Worm (Caenorhabditis elegans): ENCODE measurements around the gene nol-56.

nol-56 gene

ce11 chrV:10379293-10379692 is 26.5 kb upstream of the nol-56 start, which contains the start of gene AC3.12 (continued):
- no peak for TF ChIP-seq F37D6.2 (tag; optimal IDR thresholded peaks at IDR 0.05)
- TF ChIP-seq attf-4 (tag; optimal IDR thresholded peaks at IDR 0.05) = no peak
- TF ChIP-seq cey-2 (tag; optimal IDR thresholded peaks at IDR 0.05; ENCODE audit: borderline replicate concordance, insufficient read depth) = no peak

- no peak for TF ChIP-seq nhr-10 (tag; optimal IDR thresholded peaks at IDR 0.05)
- no peak for TF ChIP-seq Y5F2A.4 (GFP tag; optimal IDR thresholded peaks at IDR 0.05)
- no peak for TF ChIP-seq nhr-77 (tag; optimal IDR thresholded peaks at IDR 0.05)
- no peak for TF ChIP-seq lim-7 (GFP tag; IDR thresholded peaks at IDR 0.05)
- no peak for TF ChIP-seq daf-16 (GFP tag; optimal IDR thresholded peaks at IDR 0.05)
- peak; percentile 43 for TF ChIP-seq daf-16 (tag; optimal IDR thresholded peaks at IDR 0.05)
- TF ChIP-seq dmd-6 (GFP tag; IDR thresholded peaks at IDR 0.05) = no peak
- peak; percentile 5 for TF ChIP-seq dve-1 (tag; optimal IDR thresholded peaks at IDR 0.05; ENCODE audit: insufficient read depth)
- peak; percentile 34 for TF ChIP-seq pqm-1 (tag; optimal IDR thresholded peaks at IDR 0.05)
- no peak for TF ChIP-seq nhr-48 (tag; optimal IDR thresholded peaks at IDR 0.05)
- TF ChIP-seq nhr-28 (tag; optimal IDR thresholded peaks at IDR 0.05) = peak; percentile 79
- TF ChIP-seq nhr-11 (tag; optimal IDR thresholded peaks at IDR 0.05) = no peak
- TF ChIP-seq unc-62 (GFP tag; optimal IDR thresholded peaks at IDR 0.05 in 1 of 2) = no peak
- no peak for TF ChIP-seq unc-62 (tag; optimal IDR thresholded peaks at IDR 0.05)
- TF ChIP-seq lin-38 (GFP tag; IDR thresholded peaks at IDR 0.05) = no peak
- TF ChIP-seq sdz-12 (GFP tag; optimal IDR thresholded peaks at IDR 0.05) = no peak
- no peak for TF ChIP-seq T20F7.1 (GFP tag; optimal IDR thresholded peaks at IDR 0.05)
Observed at ce11 chrV:10371951-10372350, 19.2 kb upstream of the nol-56 start, which contains the start of gene ugt-49. Gene ugt-49, plus strand, starts transcription at chrV:10372321.

- TF ChIP-seq hmg-1.1 (GFP tag; IDR thresholded peaks at IDR 0.05) (no peak), cey-2 (tag; optimal IDR thresholded peaks at IDR 0.05; ENCODE audit: borderline replicate concordance, insufficient read depth) (peak; percentile 59), ceh-62 (tag; optimal IDR thresholded peaks at IDR 0.05) (no peak), php-3 (GFP tag; IDR thresholded peaks at IDR 0.05) (0 out of 2 replicates have a peak, but pooled peaks have one; percentile 33), aha-1 (tag) (peak; percentile 1), nhr-77 (tag; optimal IDR thresholded peaks at IDR 0.05) (peak; percentile 65), snpc-4 (tag; optimal IDR thresholded peaks at IDR 0.05) (no peak), ama-1 (optimal IDR thresholded peaks at IDR 0.05) (no peak), zip-11 (GFP tag; IDR thresholded peaks at IDR 0.05) (no peak), lin-15B (tag; optimal IDR thresholded peaks at IDR 0.05) (no peak), madf-9 (GFP tag; conservative IDR thresholded peaks at IDR 0.05) (no peak), hif-1 (tag; optimal IDR thresholded peaks at IDR 0.05) (peak in 1 of 2 experiments; percentile 45), nhr-25 (tag; optimal IDR thresholded peaks at IDR 0.05; ENCODE audit: borderline replicate concordance, insufficient read depth) (no peak), nhr-48 (tag; optimal IDR thresholded peaks at IDR 0.05) (peak; percentile 67), hlh-11 (tag; optimal IDR thresholded peaks at IDR 0.05) (peak; percentile 86), F49E8.2 (tag; optimal IDR thresholded peaks at IDR 0.05; ENCODE audit: borderline replicate concordance) (no peak), nhr-237 (tag; optimal IDR thresholded peaks at IDR 0.05) (no peak), mxl-3 (GFP tag; optimal IDR thresholded peaks at IDR 0.05) (peak; percentile 72), F37D6.2 (tag; optimal IDR thresholded peaks at IDR 0.05) (no peak), nhr-6 (tag; optimal IDR thresholded peaks at IDR 0.05) (peak; percentile 5), skn-1 (tag; optimal IDR thresholded peaks at IDR 0.05) (no peak), fos-1 (tag; optimal IDR thresholded peaks at IDR 0.05) (no peak), zag-1 (tag; optimal IDR thresholded peaks at IDR 0.05) (no peak), Y105C5A.15 (GFP tag; IDR thresholded peaks at IDR 0.05) (no peak), mes-2 (tag; optimal IDR thresholded peaks at IDR 0.05; ENCODE audit: poor library complexity, severe bottlenecking) (no peak), arid-1 (GFP tag; conservative IDR thresholded peaks at IDR 0.05) (no peak), mep-1 (tag; optimal IDR thresholded peaks at IDR 0.05) (peak; percentile 33), daf-19 (GFP tag; conservative IDR thresholded peaks at IDR 0.05) (no peak), T20F7.1 (GFP tag; optimal IDR thresholded peaks at IDR 0.05) (peak; percentile 56), zfp-3 (GFP tag; conservative IDR thresholded peaks at IDR 0.05) (0 out of 2 replicates have a peak, but pooled peaks have one; percentile 29), dmd-6 (GFP tag; IDR thresholded peaks at IDR 0.05) (peak; percentile 95), F10B5.3 (tag; optimal IDR thresholded peaks at IDR 0.05) (no peak), rbr-2 (tag; optimal IDR thresholded peaks at IDR 0.05) (no peak), hlh-30 (tag; optimal IDR thresholded peaks at IDR 0.05; ENCODE audit: insufficient read depth) (peak; percentile 82)
Observed at ce11 chrV:10371177-10371576, 18.4 kb upstream of the nol-56 start.

Measured in whole organism, L4 larva.